Worm (Caenorhabditis elegans): ENCODE measurements around the gene cux-7.

cux-7 gene

DNA sequence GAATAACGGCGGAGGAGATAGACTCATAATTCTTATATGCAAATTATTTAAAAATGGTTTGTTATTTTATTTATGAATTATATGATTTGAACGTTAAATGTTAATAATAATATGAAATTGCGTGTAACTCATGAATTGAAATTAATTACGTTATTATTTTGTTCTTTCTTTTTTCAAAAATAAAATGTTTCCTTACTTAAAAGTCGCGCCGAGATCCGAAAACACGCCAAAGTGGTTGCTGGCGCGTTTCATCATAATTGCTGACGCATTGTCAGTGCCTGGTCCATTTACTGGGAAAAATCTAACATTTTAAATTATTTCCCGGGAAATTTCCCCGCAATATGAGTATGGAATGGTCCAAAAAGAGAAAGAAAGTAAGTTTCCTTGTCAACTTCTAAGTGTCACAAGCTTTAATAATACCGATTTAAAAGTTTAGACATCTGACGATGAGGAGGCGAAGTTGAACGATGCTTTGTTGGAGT lies 21.2 kb downstream of the cux-7 start, which contains the start of the genes C07H6.9 and sap-140 (continued):
- TF ChIP-seq bed-2 (GFP tag; IDR thresholded peaks at IDR 0.05) (no peak), repo-1 (tag; optimal IDR thresholded peaks at IDR 0.05) (peak; percentile 22), lin-54 (GFP tag; optimal IDR thresholded peaks at IDR 0.05) (peak; percentile 90), snpc-4 (GFP tag; optimal IDR thresholded peaks at IDR 0.05) (no peak), snpc-4 (tag; optimal IDR thresholded peaks at IDR 0.05) (peak in 2 of 4 experiments; percentile 30 to 67), mcd-1 (GFP tag; IDR thresholded peaks at IDR 0.05) (peak; percentile 79), ceh-40 (GFP tag; IDR thresholded peaks at IDR 0.05) (no peak), nfyb-1 (GFP tag; IDR thresholded peaks at IDR 0.05) (peak; percentile 57; the same call in 1 of the 2 replicates), ceh-91 (GFP tag; IDR thresholded peaks at IDR 0.05) (peak; percentile 53), B0336.3 (GFP tag; IDR thresholded peaks at IDR 0.05) (peak; percentile 38; the same call in 1 of the 2 replicates), ets-4 (GFP tag; optimal IDR thresholded peaks at IDR 0.05) (no peak), atf-7 (tag; optimal IDR thresholded peaks at IDR 0.05) (peak; percentile 1), nhr-80 (tag; optimal IDR thresholded peaks at IDR 0.05) (peak; percentile 10), K11D2.4 (GFP tag; IDR thresholded peaks at IDR 0.05) (peak; percentile 11; the same call in 1 of the 2 replicates), let-607 (tag; optimal IDR thresholded peaks at IDR 0.05) (peak in 1 of 2 experiments; percentile 14), Y53G8AR.9 (GFP tag; conservative IDR thresholded peaks at IDR 0.05) (peak; percentile 83; the same call in 1 of the 2 replicates), ztf-18 (tag; optimal IDR thresholded peaks at IDR 0.05) (peak; percentile 95), ztf-22 (GFP tag; optimal IDR thresholded peaks at IDR 0.05) (no peak), rcor-1 (GFP tag; IDR thresholded peaks at IDR 0.05) (0 out of 2 replicates have a peak, but pooled peaks have one; percentile 20), snpc-3.4 (tag; optimal IDR thresholded peaks at IDR 0.05) (peak; percentile 51), F33H1.4 (GFP tag; IDR thresholded peaks at IDR 0.05) (peak; percentile 66), lsl-1 (GFP tag; optimal IDR thresholded peaks at IDR 0.05) (peak; percentile 65), dpl-1 (GFP tag; optimal IDR thresholded peaks at IDR 0.05) (peak; percentile 96), B0261.1 (tag; optimal IDR thresholded peaks at IDR 0.05) (no peak), tlf-1 (GFP tag; optimal IDR thresholded peaks at IDR 0.05) (peak; percentile 62)

- no peak for TF ChIP-seq rec-8 (tag; optimal IDR thresholded peaks at IDR 0.05)
- no peak for TF ChIP-seq pha-4 (tag; optimal IDR thresholded peaks at IDR 0.05)
- TF ChIP-seq mel-28 (tag; optimal IDR thresholded peaks at IDR 0.05; ENCODE audit: borderline replicate concordance) = no peak
- no peak for TF ChIP-seq aptf-2 (GFP tag; conservative IDR thresholded peaks at IDR 0.05)
- peak; percentile 28 for TF ChIP-seq somi-1 (GFP tag; optimal IDR thresholded peaks at IDR 0.05)
- no peak for TF ChIP-seq sea-2 (GFP tag; IDR thresholded peaks at IDR 0.05)
- no peak for TF ChIP-seq F52B5.7 (tag; optimal IDR thresholded peaks at IDR 0.05)
- TF ChIP-seq B0336.3 (GFP tag; IDR thresholded peaks at IDR 0.05) = peak; percentile 61; the same call in 1 of the 2 replicates
- peak; percentile 66; the same call in 1 of the 2 replicates for TF ChIP-seq Y53G8AR.9 (GFP tag; conservative IDR thresholded peaks at IDR 0.05)
- TF ChIP-seq nhr-120 (GFP tag; IDR thresholded peaks at IDR 0.05) = no peak
- no peak for TF ChIP-seq ama-1 (optimal IDR thresholded peaks at IDR 0.05)
- no peak for TF ChIP-seq ama-1 (GFP tag; optimal IDR thresholded peaks at IDR 0.05)
- no peak for TF ChIP-seq T26A5.8 (tag; optimal IDR thresholded peaks at IDR 0.05)
- TF ChIP-seq hsf-1 (GFP tag; IDR thresholded peaks at IDR 0.05) = no peak
- TF ChIP-seq xnd-1 (tag; optimal IDR thresholded peaks at IDR 0.05) = no peak
- peak; percentile 28 for TF ChIP-seq F22D6.2 (tag; optimal IDR thresholded peaks at IDR 0.05)
- no peak for TF ChIP-seq F57A8.1 (GFP tag; optimal IDR thresholded peaks at IDR 0.05)
- TF ChIP-seq nfyb-1 (GFP tag; IDR thresholded peaks at IDR 0.05) = no peak
- no peak for TF ChIP-seq ceh-91 (GFP tag; IDR thresholded peaks at IDR 0.05)
- peak; percentile 3 for TF ChIP-seq lsl-1 (GFP tag; optimal IDR thresholded peaks at IDR 0.05)
- peak; percentile 87 for TF ChIP-seq zfh-2 (GFP tag; conservative IDR thresholded peaks at IDR 0.05)
- TF ChIP-seq snpc-4 (GFP tag; optimal IDR thresholded peaks at IDR 0.05) = peak; percentile 14
- TF ChIP-seq snpc-4 (tag; optimal IDR thresholded peaks at IDR 0.05) = peak; percentile 45 to 73 (median 62)
- no peak for TF ChIP-seq T07F8.4 (tag; optimal IDR thresholded peaks at IDR 0.05)
- TF ChIP-seq bed-2 (GFP tag; IDR thresholded peaks at IDR 0.05) = no peak
- TF ChIP-seq nfya-1 (tag; optimal IDR thresholded peaks at IDR 0.05; ENCODE audit: borderline replicate concordance, insufficient read depth) = no peak
- peak; percentile 70 for TF ChIP-seq pbrm-1 (GFP tag; IDR thresholded peaks at IDR 0.05)
- peak; percentile 79 for TF ChIP-seq K12H6.12 (tag; optimal IDR thresholded peaks at IDR 0.05)
- TF ChIP-seq Y67H2A.10 (GFP tag; conservative IDR thresholded peaks at IDR 0.05) = no peak
- no peak for TF ChIP-seq bed-1 (GFP tag; IDR thresholded peaks at IDR 0.05)
Measured at ce11 chrIII:7498346-7498745, 22.3 kb downstream of the cux-7 start.
